Fruit fly (Drosophila melanogaster) S2 (cell line): ENCODE measurements around the gene CG14853.

ENCODE experiments used
- CG8478 ChIP-seq: fragments of >200 bp; optimal IDR thresholded peaks from 2 replicates; lab custom pipeline; 2018
- CTCF ChIP-seq, 2 experiments: fragments of >200 bp; optimal IDR thresholded peaks; 2 replicates each; lab custom pipeline; 2018

dm6 chr3R:14624671-14625070 lies 15.2 kb downstream of the CG14853 start:
- TF ChIP-seq CG8478 (lab: Kevin White, UChicago) (no peak), CTCF (optimal IDR thresholded peaks at IDR 0.05; lab: Kevin White, UChicago) (no peak)
